Fruit fly (Drosophila melanogaster): ENCODE measurements around the gene TAF1B.

The TAF1B gene

dm6 chr3R:10168483-10169064 is 24.6 kb upstream of the TAF1B start (continued):
- TF ChIP-seq MBD-R2 (GFP tag; IDR thresholded peaks at IDR 0.05) (no peak), CG30431 (GFP tag; optimal IDR thresholded peaks at IDR 0.05) (peak; percentile 15), wek (GFP tag; optimal IDR thresholded peaks at IDR 0.05) (peak; percentile 46), en (GFP tag; optimal IDR thresholded peaks at IDR 0.05) (no peak), Vsx1 (GFP tag; optimal IDR thresholded peaks at IDR 0.05) (peak; percentile 21), tx (GFP tag; optimal IDR thresholded peaks at IDR 0.05) (no peak), CG9609 (GFP tag; optimal IDR thresholded peaks at IDR 0.05) (peak; percentile 17), D19A (tag; optimal IDR thresholded peaks at IDR 0.05) (no peak), Gug (GFP tag; IDR thresholded peaks at IDR 0.05) (no peak), bsh (GFP tag; optimal IDR thresholded peaks at IDR 0.05) (peak in 1 of 2 experiments; percentile 63), pan (optimal IDR thresholded peaks at IDR 0.05) (no peak), pan (GFP tag; optimal IDR thresholded peaks at IDR 0.05 in 1 of 2, IDR thresholded peaks at IDR 0.05 in 1 of 2) (peak in 1 of 2 experiments; percentile 35), org-1 (GFP tag; optimal IDR thresholded peaks at IDR 0.05) (peak; percentile 5), CG12769 (tag; optimal IDR thresholded peaks at IDR 0.05) (peak; percentile 63), CG8924 (tag; optimal IDR thresholded peaks at IDR 0.05) (peak; percentile 10), CG3407 (GFP tag; optimal IDR thresholded peaks at IDR 0.05) (peak; percentile 49), CG13894 (tag; optimal IDR thresholded peaks at IDR 0.05) (no peak), CG13624 (GFP tag; optimal IDR thresholded peaks at IDR 0.05) (peak; percentile 46), bcd (GFP tag; optimal IDR thresholded peaks at IDR 0.05) (peak; percentile 15), az2 (GFP tag; optimal IDR thresholded peaks at IDR 0.05) (peak; percentile 26), HLH54F (GFP tag; optimal IDR thresholded peaks at IDR 0.05) (peak; percentile 22), CG10366 (GFP tag; IDR thresholded peaks at IDR 0.05) (peak; percentile 33), BtbVII (GFP tag; optimal IDR thresholded peaks at IDR 0.05) (no peak), pho (GFP tag; optimal IDR thresholded peaks at IDR 0.05) (peak; percentile 25), NFAT (GFP tag; IDR thresholded peaks at IDR 0.05) (no peak), oc (tag; optimal IDR thresholded peaks at IDR 0.05) (no peak), MESR4 (GFP tag; optimal IDR thresholded peaks at IDR 0.05) (no peak), kni (GFP tag; optimal IDR thresholded peaks at IDR 0.05) (no peak), CG8388 (GFP tag; optimal IDR thresholded peaks at IDR 0.05) (peak; percentile 26), NfI (GFP tag; optimal IDR thresholded peaks at IDR 0.05) (peak; percentile 28), Xrp1 (GFP tag; IDR thresholded peaks at IDR 0.05) (peak; percentile 57; the same call in 1 of the 2 replicates), CG11696 (GFP tag; IDR thresholded peaks at IDR 0.05) (peak; percentile 71), CG10209 (GFP tag; optimal IDR thresholded peaks at IDR 0.05) (peak; percentile 21), Nf-YC (tag; optimal IDR thresholded peaks at IDR 0.05) (no peak), CG9876 (GFP tag; optimal IDR thresholded peaks at IDR 0.05) (no peak), CG7928 (GFP tag; optimal IDR thresholded peaks at IDR 0.05) (no peak), CTCF (GFP tag; optimal IDR thresholded peaks at IDR 0.05) (no peak), Bteb2 (GFP tag; optimal IDR thresholded peaks at IDR 0.05) (peak; percentile 29), ap (GFP tag; IDR thresholded peaks at IDR 0.05) (no peak), CG18011 (GFP tag; optimal IDR thresholded peaks at IDR 0.05) (peak; percentile 14), Kr (GFP tag; optimal IDR thresholded peaks at IDR 0.05) (no peak), ind (GFP tag; optimal IDR thresholded peaks at IDR 0.05) (peak; percentile 23), CG9932 (GFP tag; IDR thresholded peaks at IDR 0.05) (peak; percentile 62), CG31441 (GFP tag; IDR thresholded peaks at IDR 0.05) (no peak), CG10267 (tag; optimal IDR thresholded peaks at IDR 0.05) (no peak), Nf-YA (GFP tag; IDR thresholded peaks at IDR 0.05) (no peak), CG11504 (tag; optimal IDR thresholded peaks at IDR 0.05) (no peak), Atf3 (GFP tag; optimal IDR thresholded peaks at IDR 0.05) (no peak), odd (GFP tag; optimal IDR thresholded peaks at IDR 0.05) (peak; percentile 19), maf-S (GFP tag; optimal IDR thresholded peaks at IDR 0.05) (peak; percentile 11), sd (tag; optimal IDR thresholded peaks at IDR 0.05) (no peak), CG14014 (GFP tag; IDR thresholded peaks at IDR 0.05) (peak; percentile 58)
